Fruit fly (Drosophila melanogaster): Measurements from ENCODE around the gene SrpRbeta.

Gene SrpRbeta

dm6 chr3L:8763037-8763454 lies 43.0 kb upstream of the SrpRbeta start:
- TF ChIP-seq CG8159 (tag; optimal IDR thresholded peaks at IDR 0.05) (no peak), CG8301 (tag; optimal IDR thresholded peaks at IDR 0.05) (no peak), CG4496 (GFP tag; IDR thresholded peaks at IDR 0.05) (no peak; the same call in 1 of the 3 replicates), fd96Ca (GFP tag; IDR thresholded peaks at IDR 0.05) (peak; percentile 12; the same call in 1 of the 3 replicates), CG13204 (GFP tag; optimal IDR thresholded peaks at IDR 0.05) (no peak), CG32121 (GFP tag; IDR thresholded peaks at IDR 0.05) (peak; percentile 78), CG15710 (tag; optimal IDR thresholded peaks at IDR 0.05) (peak; percentile 8), CG9948 (tag; optimal IDR thresholded peaks at IDR 0.05) (no peak), CG14655 (GFP tag; optimal IDR thresholded peaks at IDR 0.05) (no peak), CG34367 (tag; optimal IDR thresholded peaks at IDR 0.05) (no peak), D1 (tag; optimal IDR thresholded peaks at IDR 0.05) (no peak), rn (GFP tag; IDR thresholded peaks at IDR 0.05) (no peak), EcR (GFP tag; optimal IDR thresholded peaks at IDR 0.05) (no peak), Pif1A (GFP tag; optimal IDR thresholded peaks at IDR 0.05) (peak; percentile 10), Ets98B (GFP tag; IDR thresholded peaks at IDR 0.05) (peak; percentile 64), Pif1B (GFP tag; optimal IDR thresholded peaks at IDR 0.05) (no peak), CG17806 (tag; optimal IDR thresholded peaks at IDR 0.05) (no peak), gl (tag; optimal IDR thresholded peaks at IDR 0.05) (no peak), CG10348 (GFP tag; IDR thresholded peaks at IDR 0.05) (no peak), CG12605 (GFP tag; IDR thresholded peaks at IDR 0.05) (peak; percentile 21; the same call in 1 of the 2 replicates), Snoo (tag; optimal IDR thresholded peaks at IDR 0.05) (no peak)

dm6 chr3L:8755689-8756088 lies 35.7 kb upstream of the SrpRbeta start, which contains the start of gene CG6576:
TSS of gene CG6576 (plus strand) at chr3L:8755989.
- TF ChIP-seq Pif1A (GFP tag; optimal IDR thresholded peaks at IDR 0.05): no peak
- TF ChIP-seq CG8301 (tag; optimal IDR thresholded peaks at IDR 0.05): no peak
- no peak for TF ChIP-seq CG14655 (GFP tag; optimal IDR thresholded peaks at IDR 0.05)
- no peak for TF ChIP-seq CG10348 (GFP tag; IDR thresholded peaks at IDR 0.05)
- TF ChIP-seq CG9948 (tag; optimal IDR thresholded peaks at IDR 0.05): no peak
- TF ChIP-seq gl (tag; optimal IDR thresholded peaks at IDR 0.05): no peak
- TF ChIP-seq CG13204 (GFP tag; optimal IDR thresholded peaks at IDR 0.05): no peak
- TF ChIP-seq D1 (tag; optimal IDR thresholded peaks at IDR 0.05): no peak
- no peak for TF ChIP-seq Ets98B (GFP tag; IDR thresholded peaks at IDR 0.05)

dm6 chr3L:8753592-8753991 lies 33.6 kb upstream of the SrpRbeta start, which contains the start of gene Fhos:
TSS of gene Fhos (plus strand) at chr3L:8753619.
- TF ChIP-seq CG8301 (tag; optimal IDR thresholded peaks at IDR 0.05) (peak; percentile 21), CG14655 (GFP tag; optimal IDR thresholded peaks at IDR 0.05) (peak; percentile 3), CG12605 (GFP tag; IDR thresholded peaks at IDR 0.05) (peak; percentile 50; the same call in 1 of the 2 replicates), CG32121 (GFP tag; IDR thresholded peaks at IDR 0.05) (peak; percentile 30; the same call in 1 of the 2 replicates), Ets98B (GFP tag; IDR thresholded peaks at IDR 0.05) (peak; percentile 24; the same call in 1 of the 2 replicates), Pif1A (GFP tag; optimal IDR thresholded peaks at IDR 0.05) (no peak), CG9948 (tag; optimal IDR thresholded peaks at IDR 0.05) (no peak)

dm6 chr3L:8751262-8751661 lies 31.2 kb upstream of the SrpRbeta start:
- TF ChIP-seq CG8301 (tag; optimal IDR thresholded peaks at IDR 0.05) (peak; percentile 54), CG12605 (GFP tag; IDR thresholded peaks at IDR 0.05) (peak; percentile 33; the same call in 1 of the 2 replicates), CG14655 (GFP tag; optimal IDR thresholded peaks at IDR 0.05) (peak; percentile 32), Ets98B (GFP tag; IDR thresholded peaks at IDR 0.05) (peak; percentile 70), fd96Ca (GFP tag; IDR thresholded peaks at IDR 0.05) (peak; percentile 24; the same call in 1 of the 3 replicates), CG8159 (tag; optimal IDR thresholded peaks at IDR 0.05) (no peak), rn (GFP tag; IDR thresholded peaks at IDR 0.05) (peak; percentile 24; the same call in 1 of the 2 replicates), CG32121 (GFP tag; IDR thresholded peaks at IDR 0.05) (peak; percentile 76), CG9948 (tag; optimal IDR thresholded peaks at IDR 0.05) (no peak), Snoo (tag; optimal IDR thresholded peaks at IDR 0.05) (no peak), CG4496 (GFP tag; IDR thresholded peaks at IDR 0.05) (peak; percentile 58; the same call in 2 of the 3 replicates)

dm6 chr3L:8749676-8750654 lies 29.9 kb upstream of the SrpRbeta start, which contains the start of gene CG13306:
TSS of gene CG13306 (minus strand) at chr3L:8749726.
- TF ChIP-seq fd96Ca (GFP tag; IDR thresholded peaks at IDR 0.05) (0 out of 3 replicates have a peak, but pooled peaks have one; percentile 21), CG17806 (tag; optimal IDR thresholded peaks at IDR 0.05) (no peak), CG15710 (tag; optimal IDR thresholded peaks at IDR 0.05) (no peak), CG8301 (tag; optimal IDR thresholded peaks at IDR 0.05) (no peak), CG10348 (GFP tag; IDR thresholded peaks at IDR 0.05) (no peak), CG9948 (tag; optimal IDR thresholded peaks at IDR 0.05) (no peak)

- peak; percentile 91 for TF ChIP-seq D1 (tag; optimal IDR thresholded peaks at IDR 0.05)
- no peak for TF ChIP-seq fd96Ca (GFP tag; IDR thresholded peaks at IDR 0.05)
Measured at dm6 chr3L:8748839-8749238, 28.8 kb upstream of the SrpRbeta start.
